Fruit fly (Drosophila melanogaster) whole organism, embryonic: ENCODE measurements around the gene CG43055.

Experiments
- Bdp1 ChIP-seq: fragments of 200-800 bp; sonication (Bioruptor generic); optimal IDR thresholded peaks from 3 replicates; lab custom pipeline; 2016; ENCODE audit warnings: missing biosample characterization, missing genetic modification characterization
- Bteb2 ChIP-seq: fragments of 200-800 bp; sonication (Bioruptor generic); optimal IDR thresholded peaks from 2 replicates; lab custom pipeline; 2016; ENCODE audit warnings: missing biosample characterization, missing genetic modification characterization
- CG10321 ChIP-seq: fragments of 200-800 bp; sonication (Bioruptor generic); IDR thresholded peaks from 2 replicates; pipeline ENCODE4 v1.3.6; 2022; ENCODE audit warnings: missing biosample characterization, missing genetic modification characterization
- CG11695 ChIP-seq: fragments of 200-800 bp; sonication (Bioruptor generic); IDR thresholded peaks from 3 replicates; pipeline ENCODE4 v1.3.6; 2022; ENCODE audit warnings: missing biosample characterization, missing genetic modification characterization
- CG11696 ChIP-seq: fragments of 200-800 bp; sonication (Bioruptor generic); IDR thresholded peaks from 2 replicates; pipeline ENCODE4 v1.3.6; 2022; ENCODE audit warnings: missing biosample characterization, missing genetic modification characterization
- CG12299 ChIP-seq: fragments of 200-800 bp; sonication (Bioruptor generic); optimal IDR thresholded peaks from 2 replicates; lab custom pipeline; 2018; ENCODE audit warnings: missing biosample characterization, mild to moderate bottlenecking, missing genetic modification characterization
- CG12659 ChIP-seq: fragments of 200-800 bp; sonication (Bioruptor generic); optimal IDR thresholded peaks from 3 replicates; lab custom pipeline; 2017; ENCODE audit warnings: mild to moderate bottlenecking, missing biosample characterization, missing genetic modification reagents, missing genetic modification characterization
- CG14667 ChIP-seq: fragments of 200-800 bp; sonication (Bioruptor generic); IDR thresholded peaks from 2 replicates; pipeline ENCODE4 v1.3.6; 2022; ENCODE audit warnings: missing biosample characterization, missing genetic modification characterization
- CG15011 ChIP-seq: fragments of 200-800 bp; sonication (Bioruptor generic); optimal IDR thresholded peaks from 3 replicates; lab custom pipeline; 2018; ENCODE audit warnings: missing biosample characterization, mild to moderate bottlenecking, missing genetic modification characterization
- CG1603 ChIP-seq: fragments of 200-800 bp; sonication (Bioruptor generic); optimal IDR thresholded peaks from 2 replicates; lab custom pipeline; 2019; ENCODE audit warnings: missing biosample characterization, mild to moderate bottlenecking, missing genetic modification characterization, moderate library complexity
- CG16863 ChIP-seq: fragments of 200-800 bp; sonication (Bioruptor generic); optimal IDR thresholded peaks from 3 replicates; lab custom pipeline; 2016; ENCODE audit warnings: missing biosample characterization, missing genetic modification characterization
- CG31441 ChIP-seq: fragments of 200-800 bp; sonication (Bioruptor generic); IDR thresholded peaks from 2 replicates; pipeline ENCODE4 v1.3.6; 2022; ENCODE audit warnings: missing biosample characterization, missing genetic modification characterization
- CG34422 ChIP-seq: fragments of 200-800 bp; sonication (Bioruptor generic); IDR thresholded peaks from 3 replicates; pipeline ENCODE4 v1.3.6; 2022; ENCODE audit warnings: missing biosample characterization, missing genetic modification characterization
- CG3995 ChIP-seq: fragments of 200-800 bp; sonication (Bioruptor generic); optimal IDR thresholded peaks from 3 replicates; lab custom pipeline; 2016; ENCODE audit warnings: missing biosample characterization, missing genetic modification characterization
- CG43689 ChIP-seq: fragments of 200-800 bp; sonication (Bioruptor generic); IDR thresholded peaks from 2 replicates; pipeline ENCODE4 v1.3.6; 2022; ENCODE audit warnings: missing biosample characterization, missing genetic modification characterization
- CG4617 ChIP-seq: fragments of 200-800 bp; sonication (Bioruptor generic); optimal IDR thresholded peaks from 3 replicates; lab custom pipeline; 2016; ENCODE audit warnings: missing biosample characterization, missing genetic modification characterization, borderline replicate concordance
- CG6791 ChIP-seq: fragments of 200-800 bp; sonication (Bioruptor generic); IDR thresholded peaks from 3 replicates; pipeline ENCODE4 v1.3.6; 2022; ENCODE audit warnings: missing biosample characterization, missing genetic modification characterization; ENCODE audit not compliant: partially characterized antibody
- CG7556 ChIP-seq: fragments of 200-800 bp; sonication (Bioruptor generic); optimal IDR thresholded peaks from 2 replicates; lab custom pipeline; 2017; ENCODE audit warnings: missing biosample characterization, mild to moderate bottlenecking, missing genetic modification characterization
- CG7963 ChIP-seq: fragments of 200-800 bp; sonication (Bioruptor generic); IDR thresholded peaks from 3 replicates; pipeline ENCODE4 v1.3.6; 2022; ENCODE audit warnings: missing biosample characterization, missing genetic modification characterization; ENCODE audit not compliant: partially characterized antibody
- Deaf1 ChIP-seq: fragments of 200-800 bp; optimal IDR thresholded peaks from 3 replicates; lab custom pipeline; 2019; ENCODE audit warnings: missing biosample characterization, mild to moderate bottlenecking, missing genetic modification characterization, moderate library complexity
- Doc3 ChIP-seq: fragments of 200-800 bp; sonication (Bioruptor generic); IDR thresholded peaks from 3 replicates; pipeline ENCODE4 v1.3.6; 2022; ENCODE audit warnings: missing biosample characterization, missing genetic modification characterization; ENCODE audit not compliant: partially characterized antibody
- E2f1 ChIP-seq: fragments of 200-800 bp; sonication (Bioruptor generic); IDR thresholded peaks from 2 replicates; pipeline ENCODE4 v1.3.6; 2022; ENCODE audit warnings: missing biosample characterization, missing genetic modification characterization
- H15 ChIP-seq: fragments of 200-800 bp; sonication (Bioruptor generic); IDR thresholded peaks from 3 replicates; pipeline ENCODE4 v1.3.6; 2022; ENCODE audit warnings: missing biosample characterization, missing genetic modification characterization
- HHEX ChIP-seq: fragments of 200-800 bp; sonication (Bioruptor generic); optimal IDR thresholded peaks from 3 replicates; lab custom pipeline; 2017; ENCODE audit warnings: missing biosample characterization, mild to moderate bottlenecking, missing genetic modification characterization, missing genetic modification reagents
- HLH3B ChIP-seq: fragments of 200-800 bp; sonication (Bioruptor generic); IDR thresholded peaks from 2 replicates; pipeline ENCODE4 v1.3.6; 2022; ENCODE audit warnings: missing biosample characterization, missing genetic modification characterization
- Hr78 ChIP-seq, 2 experiments: fragments of 200-800 bp in 1 of 2; fragments of >200 bp in 1 of 2; sonication (Bioruptor generic) in 1 of 2; optimal IDR thresholded peaks; 2 replicates each; lab custom pipeline; 2017 to 2019; ENCODE audit warnings: missing biosample characterization in 2 of 2, missing genetic modification characterization in 2 of 2, mild to moderate bottlenecking in 1 of 2, moderate library complexity in 1 of 2
- NK7.1 ChIP-seq: fragments of 200-800 bp; sonication (Bioruptor generic); optimal IDR thresholded peaks from 3 replicates; lab custom pipeline; 2016; ENCODE audit warnings: missing biosample characterization, missing genetic modification characterization
- Pdp1 ChIP-seq, 2 experiments: fragments of 200-800 bp; sonication (Bioruptor generic); optimal IDR thresholded peaks; 3 replicates each; lab custom pipeline; 2016; ENCODE audit warnings: missing biosample characterization in 2 of 2, missing genetic modification characterization in 2 of 2, mild to moderate bottlenecking in 1 of 2, moderate library complexity in 1 of 2
- Rfx ChIP-seq: fragments of 200-800 bp; sonication (Bioruptor generic); IDR thresholded peaks from 2 replicates; pipeline ENCODE4 v1.3.6; 2022; ENCODE audit warnings: missing biosample characterization, missing genetic modification characterization
- Sry-β ChIP-seq: fragments of 200-800 bp; sonication (Bioruptor generic); optimal IDR thresholded peaks from 2 replicates; lab custom pipeline; 2018; ENCODE audit warnings: missing biosample characterization, mild to moderate bottlenecking, missing genetic modification characterization, moderate library complexity
- Ssrp ChIP-seq: fragments of 200-800 bp; sonication (Bioruptor generic); optimal IDR thresholded peaks from 2 replicates; lab custom pipeline; 2018; ENCODE audit warnings: missing biosample characterization, mild to moderate bottlenecking, missing genetic modification characterization, moderate library complexity
- Vsx1 ChIP-seq: fragments of 200-800 bp; sonication (Bioruptor generic); optimal IDR thresholded peaks from 2 replicates; lab custom pipeline; 2017; ENCODE audit warnings: missing biosample characterization, mild to moderate bottlenecking, missing genetic modification characterization, missing genetic modification reagents
- Xbp1 ChIP-seq: fragments of 200-800 bp; sonication (Bioruptor generic); optimal IDR thresholded peaks from 3 replicates; lab custom pipeline; 2016; ENCODE audit warnings: missing biosample characterization, mild to moderate bottlenecking, missing genetic modification characterization
- ac ChIP-seq: fragments of 200-800 bp; sonication (Bioruptor generic); optimal IDR thresholded peaks from 3 replicates; lab custom pipeline; 2017; ENCODE audit warnings: missing biosample characterization, mild to moderate bottlenecking, missing genetic modification characterization
- caup ChIP-seq: fragments of 200-800 bp; sonication (Bioruptor generic); optimal IDR thresholded peaks from 3 replicates; lab custom pipeline; 2017; ENCODE audit warnings: missing biosample characterization, mild to moderate bottlenecking, missing genetic modification characterization, moderate library complexity; ENCODE audit not compliant: severe bottlenecking
- chm ChIP-seq: fragments of 200-800 bp; sonication (Bioruptor generic); IDR thresholded peaks from 2 replicates; pipeline ENCODE4 v1.3.6; 2022; ENCODE audit warnings: missing biosample characterization, missing genetic modification characterization
- danr ChIP-seq: fragments of 200-800 bp; sonication (Bioruptor generic); IDR thresholded peaks from 2 replicates; pipeline ENCODE4 v1.3.6; 2022; ENCODE audit warnings: missing biosample characterization, missing genetic modification characterization
- fd96Cb ChIP-seq: fragments of 200-800 bp; sonication (Bioruptor generic); optimal IDR thresholded peaks from 2 replicates; lab custom pipeline; 2018; ENCODE audit warnings: missing biosample characterization, mild to moderate bottlenecking, missing genetic modification characterization, moderate library complexity
- gcm ChIP-seq: fragments of 200-800 bp; sonication (Bioruptor generic); optimal IDR thresholded peaks from 2 replicates; lab custom pipeline; 2019; ENCODE audit warnings: missing biosample characterization, mild to moderate bottlenecking, missing genetic modification characterization, moderate library complexity
- h ChIP-seq: fragments of >200 bp; optimal IDR thresholded peaks from 2 replicates; lab custom pipeline; 2017
- inv ChIP-seq: fragments of 200-800 bp; sonication (Bioruptor generic); IDR thresholded peaks from 2 replicates; pipeline ENCODE4 v1.3.6; 2022; ENCODE audit warnings: missing biosample characterization, missing genetic modification characterization; ENCODE audit not compliant: partially characterized antibody
- lmd ChIP-seq: fragments of 200-800 bp; sonication (Bioruptor generic); IDR thresholded peaks from 2 replicates; pipeline ENCODE4 v1.3.6; 2022; ENCODE audit warnings: missing biosample characterization, missing genetic modification characterization
- luna ChIP-seq: fragments of 200-800 bp; sonication (Bioruptor generic); optimal IDR thresholded peaks from 2 replicates; lab custom pipeline; 2016; ENCODE audit warnings: missing biosample characterization, missing genetic modification characterization
- org-1 ChIP-seq: fragments of 200-800 bp; sonication (Bioruptor generic); optimal IDR thresholded peaks from 2 replicates; lab custom pipeline; 2017; ENCODE audit warnings: missing biosample characterization, missing genetic modification characterization
- sd ChIP-seq: fragments of 200-800 bp; sonication (Bioruptor generic); optimal IDR thresholded peaks from 3 replicates; lab custom pipeline; 2018; ENCODE audit warnings: missing biosample characterization, mild to moderate bottlenecking, missing genetic modification characterization, moderate library complexity
- sisA ChIP-seq: fragments of 200-800 bp; sonication (Bioruptor generic); IDR thresholded peaks from 2 replicates; pipeline ENCODE4 v1.3.6; 2022; ENCODE audit warnings: missing biosample characterization, missing genetic modification characterization
- ssp ChIP-seq: fragments of 200-800 bp; sonication (Bioruptor generic); IDR thresholded peaks from 2 replicates; pipeline ENCODE4 v1.3.6; 2022; ENCODE audit warnings: missing biosample characterization, missing genetic modification characterization
- tna ChIP-seq: fragments of 200-800 bp; sonication (Bioruptor generic); IDR thresholded peaks from 2 replicates; pipeline ENCODE4 v1.3.6; 2022; ENCODE audit warnings: missing biosample characterization, missing genetic modification characterization; ENCODE audit not compliant: partially characterized antibody
- tx ChIP-seq: fragments of 200-800 bp; sonication (Bioruptor generic); optimal IDR thresholded peaks from 2 replicates; lab custom pipeline; 2016; ENCODE audit warnings: missing biosample characterization, missing genetic modification characterization
- zfh2 ChIP-seq: fragments of 200-800 bp; sonication (Bioruptor generic); optimal IDR thresholded peaks from 2 replicates; lab custom pipeline; 2016; ENCODE audit warnings: missing biosample characterization, missing genetic modification characterization

CG43055 gene

DNA sequence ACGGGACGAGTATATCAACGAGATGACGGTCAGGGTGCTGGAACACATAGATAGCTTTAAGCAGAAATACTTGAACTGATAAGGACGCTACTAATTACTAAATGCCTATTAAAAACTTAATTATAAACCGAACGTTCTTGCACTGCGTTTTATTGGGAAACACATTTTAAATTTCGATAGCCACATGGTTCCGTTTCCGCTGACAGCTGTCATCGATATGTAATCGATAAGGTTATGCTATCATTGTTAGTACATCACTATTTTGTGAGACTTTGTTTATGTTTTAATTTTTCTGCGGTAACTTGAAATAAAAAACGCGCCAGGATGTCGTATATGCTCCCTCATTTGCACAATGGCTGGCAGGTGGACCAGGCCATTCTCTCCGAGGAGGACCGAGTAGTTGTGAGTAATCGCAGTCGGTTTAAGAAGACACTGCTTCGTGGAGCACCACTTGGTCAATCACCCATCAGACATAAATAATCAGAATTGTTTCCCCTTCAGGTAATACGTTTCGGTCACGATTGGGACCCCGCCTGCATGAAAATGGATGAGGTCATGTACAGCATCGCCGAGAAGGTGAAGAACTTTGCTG is 7.8 kb upstream of the CG43055 start, which contains the start of gene Dim1 (continued):
- TF ChIP-seq Xbp1 (GFP tag; lab: Kevin White, UChicago) (no peak), Hr78 (GFP tag; optimal IDR thresholded peaks at IDR 0.05; lab: Kevin White, UChicago) (no peak), E2f1 (GFP tag; lab: Robert Waterston, UW) (no peak), CG12659 (peak; percentile 46), Rfx (GFP tag; lab: Robert Waterston, UW) (peak; percentile 53; the same call in 1 of the 2 replicates), inv (GFP tag; lab: Robert Waterston, UW) (peak; percentile 27; the same call in 1 of the 2 replicates), org-1 (GFP tag; lab: Kevin White, UChicago) (no peak), Deaf1 (tag; lab: Kevin White, UChicago) (no peak), Pdp1 (GFP tag; optimal IDR thresholded peaks at IDR 0.05; lab: Kevin White, UChicago) (no peak), Bdp1 (GFP tag; lab: Kevin White, UChicago) (no peak), lmd (GFP tag; lab: Robert Waterston, UW) (no peak), CG14667 (no peak), CG15011 (GFP tag; lab: Kevin White, UChicago) (no peak), CG3995 (GFP tag; lab: Kevin White, UChicago) (no peak), CG6791 (GFP tag; lab: Robert Waterston, UW) (peak; percentile 86), CG1603 (no peak), tx (GFP tag; lab: Kevin White, UChicago) (no peak), CG16863 (GFP tag; lab: Kevin White, UChicago) (no peak), Doc3 (GFP tag; lab: Robert Waterston, UW) (peak; percentile 64), caup (GFP tag; lab: Kevin White, UChicago) (no peak), fd96Cb (tag; lab: Kevin White, UChicago) (no peak), zfh2 (GFP tag; lab: Kevin White, UChicago) (no peak), danr (GFP tag; lab: Robert Waterston, UW) (no peak), h (lab: Kevin White, UChicago) (no peak), CG4617 (peak; percentile 34), Bteb2 (GFP tag; lab: Kevin White, UChicago) (peak; percentile 38), HHEX (GFP tag; lab: Kevin White, UChicago) (no peak), luna (GFP tag; lab: Kevin White, UChicago) (peak; percentile 42), CG31441 (GFP tag; lab: Robert Waterston, UW) (no peak), gcm (GFP tag; lab: Kevin White, UChicago) (no peak), H15 (GFP tag; lab: Robert Waterston, UW) (no peak), CG11696 (no peak), ac (GFP tag; lab: Kevin White, UChicago) (no peak), CG11695 (GFP tag; lab: Robert Waterston, UW) (no peak), tna (GFP tag; lab: Robert Waterston, UW) (peak; percentile 78), CG34422 (GFP tag; lab: Robert Waterston, UW) (no peak), CG43689 (GFP tag; lab: Robert Waterston, UW) (no peak), CG7963 (GFP tag; lab: Robert Waterston, UW) (peak; percentile 67; the same call in 2 of the 3 replicates), Ssrp (tag; lab: Kevin White, UChicago) (no peak), sisA (GFP tag; lab: Robert Waterston, UW) (no peak), CG12299 (no peak), Vsx1 (GFP tag; lab: Kevin White, UChicago) (no peak), sd (tag; lab: Kevin White, UChicago) (no peak), ssp (no peak), CG7556 (GFP tag; lab: Kevin White, UChicago) (no peak), CG10321 (GFP tag; lab: Robert Waterston, UW) (no peak), HLH3B (no peak), chm (no peak), NK7.1 (GFP tag; lab: Kevin White, UChicago) (peak; percentile 11), Sry-β (GFP tag; lab: Kevin White, UChicago) (no peak)
